Fruit fly (Drosophila melanogaster) whole organism, adult: ENCODE results near the gene CG42675.

ENCODE experiments used
- CG11617 ChIP-seq: fragments of 200-800 bp; sonication (Bioruptor generic); optimal IDR thresholded peaks from 2 replicates; lab custom pipeline; 2017; ENCODE audit warnings: mild to moderate bottlenecking, missing biosample characterization, missing genetic modification reagents, missing genetic modification characterization
- CG12768 ChIP-seq: fragments of 200-800 bp; sonication (Bioruptor generic); optimal IDR thresholded peaks from 2 replicates; lab custom pipeline; 2017; ENCODE audit warnings: missing biosample characterization, missing genetic modification characterization, mild to moderate bottlenecking, moderate library complexity, missing genetic modification reagents
- CG14711 ChIP-seq: fragments of 200-800 bp; sonication (Bioruptor generic); optimal IDR thresholded peaks from 2 replicates; lab custom pipeline; 2018; ENCODE audit warnings: missing biosample characterization, mild to moderate bottlenecking, missing genetic modification characterization, moderate library complexity
- CG1620 ChIP-seq: fragments of 200-800 bp; sonication (Bioruptor generic); optimal IDR thresholded peaks from 2 replicates; lab custom pipeline; 2016; ENCODE audit warnings: missing biosample characterization, missing genetic modification characterization
- CG33017 ChIP-seq: fragments of 200-800 bp; sonication (Bioruptor generic); optimal IDR thresholded peaks from 2 replicates; lab custom pipeline; 2018; ENCODE audit warnings: missing biosample characterization, mild to moderate bottlenecking, missing genetic modification characterization, moderate library complexity
- CG5204 ChIP-seq: fragments of 200-800 bp; sonication (Bioruptor generic); optimal IDR thresholded peaks from 2 replicates; lab custom pipeline; 2016; ENCODE audit warnings: missing biosample characterization, missing genetic modification characterization
- CG7045 ChIP-seq: fragments of 200-800 bp; sonication (Bioruptor generic); optimal IDR thresholded peaks from 2 replicates; lab custom pipeline; 2017; ENCODE audit warnings: missing biosample characterization, mild to moderate bottlenecking, missing genetic modification characterization
- CG7101 ChIP-seq: fragments of 200-800 bp; sonication (Bioruptor generic); optimal IDR thresholded peaks from 2 replicates; lab custom pipeline; 2018; ENCODE audit warnings: missing biosample characterization, mild to moderate bottlenecking, missing genetic modification characterization, moderate library complexity
- Clk ChIP-seq: fragments of 200-800 bp; sonication (Bioruptor generic); optimal IDR thresholded peaks from 2 replicates; lab custom pipeline; 2017; ENCODE audit warnings: missing biosample characterization, missing genetic modification characterization
- Crg-1 ChIP-seq: fragments of 200-800 bp; sonication (Bioruptor generic); optimal IDR thresholded peaks from 2 replicates; lab custom pipeline; 2016; ENCODE audit warnings: missing biosample characterization, missing genetic modification characterization
- Hr96 ChIP-seq: fragments of 200-800 bp; sonication (Bioruptor generic); optimal IDR thresholded peaks from 2 replicates; lab custom pipeline; 2016; ENCODE audit warnings: missing biosample characterization, missing genetic modification characterization
- Mnt ChIP-seq: fragments of 200-800 bp; sonication (Bioruptor generic); optimal IDR thresholded peaks from 2 replicates; lab custom pipeline; 2016; ENCODE audit warnings: missing biosample characterization, mild to moderate bottlenecking, missing genetic modification characterization
- bab1 ChIP-seq: fragments of 200-800 bp; sonication (Bioruptor generic); optimal IDR thresholded peaks from 3 replicates; lab custom pipeline; 2019; ENCODE audit warnings: missing biosample characterization, mild to moderate bottlenecking, missing genetic modification characterization, moderate library complexity
- cic ChIP-seq: fragments of 200-800 bp; sonication (Bioruptor generic); optimal IDR thresholded peaks from 2 replicates; lab custom pipeline; 2017; ENCODE audit warnings: missing biosample characterization, mild to moderate bottlenecking, missing genetic modification characterization, moderate library complexity
- cnc ChIP-seq, 2 experiments: fragments of >200 bp; optimal IDR thresholded peaks; 2 replicates each; lab custom pipeline; 2017
- kay ChIP-seq: fragments of 200-800 bp; sonication (Bioruptor generic); peaks from one replicate; lab custom pipeline; 2016; ENCODE audit warnings: missing biosample characterization, missing genetic modification characterization, borderline replicate concordance
- ovo ChIP-seq: fragments of 200-800 bp; sonication (Bioruptor generic); optimal IDR thresholded peaks from 2 replicates; lab custom pipeline; 2016; ENCODE audit warnings: missing biosample characterization, missing genetic modification characterization
- pad ChIP-seq: fragments of 200-800 bp; sonication (Bioruptor generic); optimal IDR thresholded peaks from 3 replicates; lab custom pipeline; 2017; ENCODE audit warnings: missing biosample characterization, missing genetic modification characterization, mild to moderate bottlenecking, moderate library complexity, missing genetic modification reagents
- tj ChIP-seq: fragments of 200-800 bp; sonication (Bioruptor generic); optimal IDR thresholded peaks from 3 replicates; lab custom pipeline; 2017; ENCODE audit warnings: missing biosample characterization, mild to moderate bottlenecking, missing genetic modification characterization, moderate library complexity
- toe ChIP-seq: fragments of 200-800 bp; sonication (Bioruptor generic); optimal IDR thresholded peaks from 2 replicates; lab custom pipeline; 2016; ENCODE audit warnings: missing biosample characterization, missing genetic modification characterization

Gene CG42675

DNA sequence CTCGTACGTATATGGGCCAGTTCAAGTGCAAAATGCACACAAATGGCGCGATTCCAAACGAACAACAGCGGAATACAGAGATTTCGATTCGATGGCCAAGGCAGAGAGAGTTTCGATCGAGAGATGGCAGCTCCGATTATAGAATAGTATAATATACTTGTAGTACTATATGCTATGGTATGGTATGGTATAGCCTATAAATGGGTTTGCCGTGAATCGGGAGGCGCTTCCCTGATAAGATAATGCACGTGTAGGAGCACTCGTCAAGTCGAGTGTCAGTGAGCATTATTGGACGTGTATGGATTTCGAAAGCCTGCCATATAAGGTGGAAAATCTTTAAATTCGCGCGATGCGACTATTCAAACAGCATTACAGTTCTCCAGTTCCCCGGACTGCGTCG is 30.1 kb downstream of the CG42675 start:
- TF ChIP-seq bab1 (no peak), Clk (no peak), cic (GFP tag; lab: Kevin White, UChicago) (peak; percentile 95), tj (GFP tag; lab: Kevin White, UChicago) (no peak), CG12768 (GFP tag; lab: Kevin White, UChicago) (peak; percentile 43), Mnt (peak; percentile 70), pad (GFP tag; lab: Kevin White, UChicago) (no peak), Hr96 (no peak), CG1620 (no peak), toe (no peak), cnc (optimal IDR thresholded peaks at IDR 0.05; lab: Kevin White, UChicago) (no peak), CG7045 (no peak), CG7101 (tag; lab: Kevin White, UChicago) (no peak), CG33017 (no peak), CG11617 (no peak), CG5204 (GFP tag; lab: Kevin White, UChicago) (no peak), kay (GFP tag; lab: Kevin White, UChicago) (peak; percentile 50), CG14711 (tag; lab: Kevin White, UChicago) (no peak), ovo (GFP tag; lab: Kevin White, UChicago) (no peak), Crg-1 (GFP tag; lab: Kevin White, UChicago) (no peak)

DNA sequence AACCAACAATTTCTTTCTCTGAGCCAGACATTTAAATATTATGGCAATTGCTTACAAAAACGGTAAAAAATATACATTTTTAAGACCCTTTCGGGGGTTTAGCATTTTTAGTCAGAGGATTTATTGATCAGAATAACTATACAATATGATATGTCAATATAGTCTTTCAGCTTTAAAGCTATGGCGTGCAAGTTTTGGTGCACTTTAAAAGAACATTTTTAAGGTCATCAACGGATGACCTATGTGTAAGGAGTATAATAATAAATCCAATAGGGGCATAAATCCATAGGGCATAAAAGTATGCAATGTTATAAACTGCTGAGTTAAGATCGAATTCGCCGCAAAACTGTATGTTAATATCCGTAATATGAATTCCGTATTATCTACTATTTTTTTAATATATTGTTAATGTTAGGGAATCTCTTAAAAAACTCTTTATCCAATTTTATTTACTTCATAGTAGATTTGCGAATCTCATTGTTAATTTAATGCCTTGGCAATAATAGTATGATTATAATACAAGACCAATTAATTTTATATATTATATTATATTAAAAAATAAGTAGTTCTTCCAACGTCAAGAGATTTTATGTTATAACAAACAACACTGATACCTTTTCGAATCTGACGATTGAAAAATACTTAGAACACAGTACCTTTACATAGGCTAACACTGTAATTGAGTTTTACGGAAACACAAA is 33.3 kb downstream of the CG42675 start, which contains the start of gene CG14676:
Gene CG14676 (plus strand): TSS at position 651 of the 701 bp plus-strand sequence.
- TF ChIP-seq toe, result no peak
- peak; percentile 73 for TF ChIP-seq kay (GFP tag; lab: Kevin White, UChicago)
- no peak for TF ChIP-seq CG7101 (tag; lab: Kevin White, UChicago)
- TF ChIP-seq cnc (optimal IDR thresholded peaks at IDR 0.05; lab: Kevin White, UChicago), result peak in 1 of 2 experiments; percentile 17

DNA sequence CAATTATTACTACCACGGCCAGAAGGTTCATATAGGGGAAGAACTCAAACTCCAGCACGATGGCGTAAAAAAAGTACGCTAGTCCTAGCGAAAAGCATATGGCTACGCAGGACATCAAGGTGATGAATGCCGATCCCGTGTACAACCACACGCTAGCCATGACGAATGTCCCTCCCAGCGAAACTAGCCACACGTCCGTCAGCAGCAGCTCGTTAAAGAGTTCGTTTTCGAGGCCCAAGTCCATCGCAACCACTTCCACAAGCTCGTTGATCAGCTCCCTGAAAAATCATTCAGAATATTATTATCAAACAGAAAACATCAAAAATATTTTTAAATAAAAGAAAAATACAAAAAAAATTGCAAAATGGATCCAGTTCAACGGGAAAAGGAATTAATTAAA is 39.6 kb downstream of the CG42675 start, which contains the start of gene CG34287:
Gene CG34287 (plus strand): TSS at position 301 of the 400 bp plus-strand sequence.
- TF ChIP-seq ovo (GFP tag; lab: Kevin White, UChicago), result no peak
- no peak for TF ChIP-seq CG7101 (tag; lab: Kevin White, UChicago)
- no peak for TF ChIP-seq cnc (optimal IDR thresholded peaks at IDR 0.05; lab: Kevin White, UChicago)
- TF ChIP-seq Mnt, result no peak
- no peak for TF ChIP-seq Crg-1 (GFP tag; lab: Kevin White, UChicago)
- no peak for TF ChIP-seq CG33017
- TF ChIP-seq CG7045, result no peak
- no peak for TF ChIP-seq kay (GFP tag; lab: Kevin White, UChicago)
- TF ChIP-seq CG1620, result no peak
- TF ChIP-seq toe, result no peak
- no peak for TF ChIP-seq Hr96

DNA sequence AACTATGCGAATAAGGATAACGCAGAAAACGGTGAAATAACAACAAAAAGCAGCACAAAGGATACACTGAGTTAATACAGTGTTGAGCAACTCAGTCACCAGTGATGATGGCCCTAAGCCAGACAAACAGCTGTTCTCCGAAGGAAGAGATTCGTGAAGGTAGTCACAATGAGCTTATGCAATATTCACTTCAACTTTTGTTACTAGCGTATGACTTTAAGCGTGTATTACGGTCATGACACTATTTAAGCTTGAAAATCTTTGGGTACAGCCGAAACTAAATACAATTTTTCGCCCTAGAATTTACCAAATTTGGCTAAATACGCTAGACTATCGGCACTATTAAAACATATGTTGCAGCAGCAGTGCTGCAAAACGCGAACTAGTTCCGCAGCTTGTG is 42.8 kb downstream of the CG42675 start, which contains the start of the genes disp and ECSIT:
Gene disp (minus strand): TSS at position 97 of the 400 bp plus-strand sequence.
Gene ECSIT (plus strand): TSS at position 371 of the 400 bp plus-strand sequence.
- TF ChIP-seq cic (GFP tag; lab: Kevin White, UChicago), result no peak
- TF ChIP-seq kay (GFP tag; lab: Kevin White, UChicago), result no peak
- TF ChIP-seq tj (GFP tag; lab: Kevin White, UChicago), result no peak
- TF ChIP-seq CG5204 (GFP tag; lab: Kevin White, UChicago), result peak; percentile 74
- TF ChIP-seq CG12768 (GFP tag; lab: Kevin White, UChicago), result peak; percentile 63
- peak; percentile 37 for TF ChIP-seq CG14711 (tag; lab: Kevin White, UChicago)
- no peak for TF ChIP-seq cnc (optimal IDR thresholded peaks at IDR 0.05; lab: Kevin White, UChicago)
- peak; percentile 58 for TF ChIP-seq CG7045
- peak; percentile 36 for TF ChIP-seq Mnt
- no peak for TF ChIP-seq Clk
- TF ChIP-seq toe, result peak; percentile 58
- TF ChIP-seq Hr96, result peak; percentile 49
- TF ChIP-seq CG7101 (tag; lab: Kevin White, UChicago), result peak; percentile 51
- peak; percentile 49 for TF ChIP-seq pad (GFP tag; lab: Kevin White, UChicago)
- no peak for TF ChIP-seq CG33017
- TF ChIP-seq Crg-1 (GFP tag; lab: Kevin White, UChicago), result peak; percentile 63
- peak; percentile 28 for TF ChIP-seq bab1
- no peak for TF ChIP-seq ovo (GFP tag; lab: Kevin White, UChicago)
- peak; percentile 52 for TF ChIP-seq CG11617
- peak; percentile 6 for TF ChIP-seq CG1620

DNA sequence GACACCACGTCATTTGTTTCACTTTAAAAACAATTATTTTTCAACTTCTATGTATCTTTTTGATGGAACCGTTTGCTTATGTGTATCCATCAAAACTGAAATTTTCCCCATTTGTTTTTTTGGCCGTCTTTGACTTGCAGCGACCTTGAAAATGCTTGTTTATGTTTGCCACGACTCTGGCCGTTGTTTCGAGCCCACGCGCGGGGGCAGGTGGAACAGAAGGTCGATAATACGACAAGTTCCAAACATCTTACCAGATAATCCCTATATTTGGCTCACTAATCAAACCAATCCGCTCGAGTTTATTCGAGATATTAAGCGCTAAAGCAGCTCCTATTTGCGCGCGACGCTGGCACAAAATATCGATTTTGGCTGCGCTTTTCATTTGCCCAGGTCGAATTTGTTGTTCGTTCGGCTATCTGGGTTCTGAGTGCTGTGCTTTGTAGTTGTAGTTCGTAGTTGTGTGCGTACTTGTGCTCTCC is 47.4 kb downstream of the CG42675 start:
- TF ChIP-seq tj (GFP tag; lab: Kevin White, UChicago) (no peak), CG1620 (no peak), Hr96 (no peak), Mnt (peak; percentile 29), CG7101 (tag; lab: Kevin White, UChicago) (no peak), cnc (optimal IDR thresholded peaks at IDR 0.05; lab: Kevin White, UChicago) (no peak), cic (GFP tag; lab: Kevin White, UChicago) (peak; percentile 67), CG7045 (no peak), pad (GFP tag; lab: Kevin White, UChicago) (no peak)

DNA sequence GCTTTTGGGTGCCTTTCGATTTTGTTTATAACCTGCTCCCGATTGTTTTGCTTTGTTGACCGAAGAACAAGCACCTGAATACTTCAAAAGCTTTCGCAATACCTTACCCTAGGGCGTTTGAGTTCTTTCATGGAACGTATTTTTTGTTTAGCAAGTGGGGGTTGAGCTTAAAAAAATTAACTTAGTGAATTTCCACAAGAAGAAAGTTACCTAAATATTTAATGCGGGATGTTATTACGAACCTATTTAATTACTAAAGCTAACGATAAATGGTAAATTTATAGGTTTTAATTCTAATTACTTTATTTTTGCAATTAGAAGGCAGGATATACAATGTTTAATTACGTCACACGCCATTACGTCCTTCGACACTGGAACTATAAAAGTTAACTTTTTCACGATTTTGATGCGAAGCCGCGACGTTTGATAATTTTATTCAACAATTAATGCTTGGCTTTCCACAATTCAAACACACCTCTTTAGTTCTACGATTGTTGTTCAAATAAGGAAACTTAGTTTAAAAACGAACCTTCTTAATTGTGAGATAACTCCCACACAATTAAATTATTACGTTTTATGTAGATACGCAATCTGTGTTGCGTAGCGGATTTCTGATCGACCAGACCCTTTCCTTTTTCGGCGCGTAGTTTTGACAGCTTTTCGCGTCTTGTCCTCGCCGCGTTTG is 48.0 kb downstream of the CG42675 start:
- TF ChIP-seq CG5204 (GFP tag; lab: Kevin White, UChicago), result peak; percentile 54
- peak; percentile 14 for TF ChIP-seq CG14711 (tag; lab: Kevin White, UChicago)
- no peak for TF ChIP-seq CG12768 (GFP tag; lab: Kevin White, UChicago)
- TF ChIP-seq cnc (optimal IDR thresholded peaks at IDR 0.05; lab: Kevin White, UChicago), result no peak
- no peak for TF ChIP-seq pad (GFP tag; lab: Kevin White, UChicago)
- TF ChIP-seq ovo (GFP tag; lab: Kevin White, UChicago), result no peak
- TF ChIP-seq Crg-1 (GFP tag; lab: Kevin White, UChicago), result peak; percentile 0
- TF ChIP-seq CG7101 (tag; lab: Kevin White, UChicago), result peak; percentile 50
- TF ChIP-seq CG33017, result peak; percentile 17
- peak; percentile 21 for TF ChIP-seq CG7045
- peak; percentile 3 for TF ChIP-seq bab1
- no peak for TF ChIP-seq CG1620
- TF ChIP-seq kay (GFP tag; lab: Kevin White, UChicago), result peak; percentile 58
- TF ChIP-seq cic (GFP tag; lab: Kevin White, UChicago), result no peak
- peak; percentile 33 for TF ChIP-seq Hr96
- peak; percentile 39 for TF ChIP-seq toe
- TF ChIP-seq CG11617, result peak; percentile 76
- TF ChIP-seq Clk, result peak; percentile 30
- TF ChIP-seq Mnt, result no peak
- peak; percentile 26 for TF ChIP-seq tj (GFP tag; lab: Kevin White, UChicago)
